Worm (Caenorhabditis elegans): ENCODE results near the gene ZK742.7.

DNA sequence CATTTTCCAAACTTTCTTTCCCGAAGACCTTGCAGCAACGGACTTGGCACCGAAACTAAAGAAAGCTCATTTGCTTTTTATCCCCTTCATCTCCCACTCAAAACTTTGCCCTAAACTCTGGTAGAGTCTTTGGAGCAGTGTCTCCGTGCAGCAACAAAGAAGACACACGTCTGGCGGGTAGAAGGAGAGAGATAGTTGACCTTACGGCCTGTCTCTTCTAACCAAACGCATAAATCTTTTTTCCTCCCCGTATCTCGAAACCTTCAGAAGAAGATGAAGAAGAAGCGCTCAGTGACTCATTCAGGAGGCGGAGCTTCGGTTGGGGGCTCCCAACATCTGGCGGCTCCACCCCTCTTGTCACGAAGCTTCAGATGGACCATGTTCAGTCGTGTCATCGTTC is 28.2 kb downstream of the ZK742.7 start:
- TF ChIP-seq aly-1 (tag; optimal IDR thresholded peaks at IDR 0.05), result no peak
- no peak for TF ChIP-seq ama-1 (optimal IDR thresholded peaks at IDR 0.05)
- no peak for TF ChIP-seq ceh-13 (GFP tag; optimal IDR thresholded peaks at IDR 0.05)
- no peak for TF ChIP-seq tbx-37 (GFP tag; conservative IDR thresholded peaks at IDR 0.05)
- TF ChIP-seq pes-1 (GFP tag; IDR thresholded peaks at IDR 0.05), result no peak
- TF ChIP-seq flt-1 (GFP tag; IDR thresholded peaks at IDR 0.05), result no peak
- TF ChIP-seq tbx-11 (GFP tag; IDR thresholded peaks at IDR 0.05), result no peak
- no peak for TF ChIP-seq tra-4 (tag; optimal IDR thresholded peaks at IDR 0.05)
- TF ChIP-seq ets-7 (tag; optimal IDR thresholded peaks at IDR 0.05), result no peak
- no peak for TF ChIP-seq sea-1 (GFP tag; conservative IDR thresholded peaks at IDR 0.05)
- no peak for TF ChIP-seq ceh-36 (tag; optimal IDR thresholded peaks at IDR 0.05)
- no peak for TF ChIP-seq B0310.2 (tag; optimal IDR thresholded peaks at IDR 0.05)
